Fruit fly (Drosophila melanogaster) S2 (cell line): ENCODE results near the gene sdt.

ENCODE experiments used
- CG8478 ChIP-seq: fragments of >200 bp; optimal IDR thresholded peaks from 2 replicates; lab custom pipeline; 2018
- CTCF ChIP-seq, 2 experiments: fragments of >200 bp; optimal IDR thresholded peaks; 2 replicates each; lab custom pipeline; 2018

dm6 chrX:8165608-8166007, 12.7 kb upstream of the sdt start, which contains the start of gene Or7a:
- TF ChIP-seq CTCF (optimal IDR thresholded peaks at IDR 0.05; lab: Kevin White, UChicago) (no peak), CG8478 (lab: Kevin White, UChicago) (no peak)
